Worm (Caenorhabditis elegans) whole organism, L1 larva: ENCODE data around the gene C26E1.2.

Source experiments
- alr-1 ChIP-seq: fragments of 200-800 bp; sonication (Bioruptor generic); optimal IDR thresholded peaks from 2 replicates; lab custom pipeline; 2018; ENCODE audit warnings: borderline replicate concordance, mild to moderate bottlenecking, missing genetic modification characterization, missing compliant biosample characterization
- ama-1 ChIP-seq: fragments of 150-350 bp; optimal IDR thresholded peaks from 2 replicates; lab custom pipeline; 2014
- ceh-82 ChIP-seq, 3 experiments: fragments of 150-350 bp in 1 of 3; sonication (generic microtip) in 2 of 3; optimal IDR thresholded peaks; 2 replicates each; lab custom pipeline; 2014 to 2017; ENCODE audit warnings: missing biosample characterization in 3 of 3, missing genetic modification characterization in 3 of 3
- egl-27 ChIP-seq, 2 experiments: fragments of 150-350 bp in 1 of 2; sonication (generic microtip); optimal IDR thresholded peaks; 3 replicates each; lab custom pipeline; 2017 to 2018; ENCODE audit warnings: missing biosample characterization in 2 of 2, missing genetic modification characterization in 2 of 2, missing genetic modification reagents in 2 of 2
- lir-3 ChIP-seq: sonication (generic microtip); optimal IDR thresholded peaks from 2 replicates; lab custom pipeline; 2016; ENCODE audit warnings: mild to moderate bottlenecking, missing genetic modification characterization, moderate library complexity, missing compliant biosample characterization; ENCODE audit not compliant: poor library complexity
- lsy-2 ChIP-seq, 2 experiments: fragments of 150-350 bp; optimal IDR thresholded peaks; 2 replicates each; lab custom pipeline; 2014; ENCODE audit warnings: missing biosample characterization in 2 of 2, missing genetic modification characterization in 2 of 2
- snu-23 ChIP-seq: sonication (generic microtip); optimal IDR thresholded peaks from 2 replicates; lab custom pipeline; 2016; ENCODE audit warnings: missing genetic modification characterization, missing compliant biosample characterization
- unc-30 ChIP-seq: sonication (generic microtip); optimal IDR thresholded peaks from 2 replicates; lab custom pipeline; 2017; ENCODE audit warnings: missing biosample characterization, missing genetic modification characterization
- zag-1 ChIP-seq: fragments of 150-350 bp; optimal IDR thresholded peaks from 2 replicates; lab custom pipeline; 2014; ENCODE audit warnings: missing biosample characterization, missing genetic modification characterization

DNA sequence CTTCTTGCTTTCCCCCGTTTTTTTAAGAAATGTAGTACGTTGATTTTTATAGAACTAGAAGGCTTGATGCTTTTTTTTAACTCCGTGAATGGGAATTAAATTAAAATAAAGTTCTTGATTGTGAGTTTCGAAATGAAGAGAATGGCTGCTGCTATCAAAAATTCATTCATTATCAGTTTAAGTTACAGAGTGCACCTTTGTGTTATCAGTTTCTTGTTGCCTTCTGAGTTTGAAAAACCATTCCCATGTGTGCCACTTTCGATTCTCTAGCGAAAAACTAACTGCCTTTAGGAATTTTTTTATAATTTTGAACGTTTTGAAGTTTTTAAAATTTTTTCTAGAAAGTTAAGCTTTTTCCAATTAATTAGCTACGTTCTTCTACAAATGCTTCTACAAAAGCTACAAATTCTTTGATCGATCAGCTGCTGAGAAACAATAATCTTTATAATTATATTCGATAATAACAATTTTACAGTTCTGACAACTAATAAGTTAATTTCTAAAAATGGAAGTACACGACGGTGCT lies at the start of gene C26E1.2:
- TF ChIP-seq ama-1 (lab: Kevin White, UChicago) (no peak), egl-27 (tag; optimal IDR thresholded peaks at IDR 0.05; lab: Kevin White, UChicago) (no peak), snu-23 (GFP tag; lab: Kevin White, UChicago) (no peak), lsy-2 (tag; optimal IDR thresholded peaks at IDR 0.05; lab: Kevin White, UChicago) (no peak), zag-1 (tag; lab: Kevin White, UChicago) (no peak), unc-30 (tag; lab: Kevin White, UChicago) (no peak), lir-3 (tag; lab: Kevin White, UChicago) (no peak), ceh-82 (tag; optimal IDR thresholded peaks at IDR 0.05; lab: Kevin White, UChicago) (no peak), alr-1 (tag; lab: Kevin White, UChicago) (no peak)
